Worm (Caenorhabditis elegans) whole organism, L4 larva: ENCODE measurements around the gene srt-28.

Source experiments
- D1046.2 ChIP-seq: fragments of 200-800 bp; sonication (Bioruptor generic); IDR thresholded peaks from 2 replicates; pipeline ENCODE4 v1.3.6; 2022; ENCODE audit warnings: missing genetic modification characterization, missing compliant biosample characterization
- ceh-28 ChIP-seq: fragments of 150-350 bp; optimal IDR thresholded peaks from 2 replicates; lab custom pipeline; 2014; ENCODE audit warnings: missing biosample characterization, missing genetic modification reagents, missing genetic modification characterization
- nhr-77 ChIP-seq: fragments of 150-350 bp; optimal IDR thresholded peaks from 2 replicates; lab custom pipeline; 2014; ENCODE audit warnings: missing biosample characterization, missing genetic modification characterization
- spr-1 ChIP-seq: sonication (generic microtip); optimal IDR thresholded peaks from 2 replicates; lab custom pipeline; 2016; ENCODE audit warnings: mild to moderate bottlenecking, missing genetic modification characterization, missing compliant biosample characterization
- ztf-11 ChIP-seq: fragments of 150-350 bp; optimal IDR thresholded peaks from 2 replicates; lab custom pipeline; 2014; ENCODE audit warnings: missing biosample characterization, missing genetic modification characterization

DNA sequence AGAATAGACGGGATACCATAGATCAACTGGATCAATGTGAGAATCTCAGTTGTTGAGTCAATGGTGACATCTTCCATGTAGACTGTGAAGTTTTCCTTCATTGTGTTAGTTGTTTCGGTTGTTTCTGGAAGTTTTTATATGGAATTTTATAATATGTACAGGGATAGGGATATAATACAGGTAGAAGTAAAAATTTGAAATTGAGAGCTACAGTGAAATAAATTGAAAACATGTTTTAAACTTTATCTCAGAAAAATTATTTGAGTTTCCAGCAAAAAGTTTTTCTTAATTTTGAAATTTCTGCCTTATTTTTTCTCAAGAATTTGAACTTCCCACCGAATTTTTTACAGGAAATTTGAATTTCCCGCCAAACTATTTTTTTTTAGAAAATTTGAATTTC is 28.9 kb upstream of the srt-28 start, which contains the start of gene srg-62:
- TF ChIP-seq ceh-28 (tag; lab: Kevin White, UChicago) = no peak
- TF ChIP-seq spr-1 (tag; lab: Kevin White, UChicago) = no peak
- no peak for TF ChIP-seq ztf-11 (tag; lab: Kevin White, UChicago)
- TF ChIP-seq D1046.2 = no peak
- no peak for TF ChIP-seq nhr-77
